Worm (Caenorhabditis elegans) whole organism, late embryonic: ENCODE data around the gene Y54F10BM.6.

ENCODE experiments used
- F13H6.1 ChIP-seq: sonication (generic microtip); optimal IDR thresholded peaks from 2 replicates; lab custom pipeline; 2016; ENCODE audit warnings: missing genetic modification characterization, missing compliant biosample characterization
- ama-1 ChIP-seq: fragments of 150-350 bp; optimal IDR thresholded peaks from 2 replicates; lab custom pipeline; 2014
- ceh-18 ChIP-seq: sonication (generic microtip); optimal IDR thresholded peaks from 2 replicates; lab custom pipeline; 2016; ENCODE audit warnings: missing genetic modification characterization, missing compliant biosample characterization
- ceh-2 ChIP-seq: sonication (generic microtip); optimal IDR thresholded peaks from 2 replicates; lab custom pipeline; 2016; ENCODE audit warnings: missing genotype, missing genetic modification characterization, missing compliant biosample characterization
- ceh-22 ChIP-seq: sonication (generic microtip); optimal IDR thresholded peaks from 2 replicates; lab custom pipeline; 2017; ENCODE audit warnings: missing biosample characterization, missing genetic modification characterization
- elt-2 ChIP-seq: sonication (generic microtip); optimal IDR thresholded peaks from 2 replicates; lab custom pipeline; 2016; ENCODE audit warnings: missing genetic modification reagents, missing genetic modification characterization, missing compliant biosample characterization
- fax-1 ChIP-seq: sonication (generic microtip); optimal IDR thresholded peaks from 2 replicates; lab custom pipeline; 2016; ENCODE audit warnings: missing genotype, missing genetic modification characterization, missing compliant biosample characterization
- hlh-30 ChIP-seq: sonication (generic microtip); optimal IDR thresholded peaks from 2 replicates; lab custom pipeline; 2017; ENCODE audit warnings: antibody characterized with exemption, missing genetic modification characterization, missing compliant biosample characterization; ENCODE audit not compliant: insufficient read depth
- nhr-11 ChIP-seq: fragments of 150-350 bp; optimal IDR thresholded peaks from 2 replicates; lab custom pipeline; 2014; ENCODE audit warnings: missing biosample characterization, missing genetic modification characterization
- pha-2 ChIP-seq: sonication (generic microtip); optimal IDR thresholded peaks from 2 replicates; lab custom pipeline; 2017; ENCODE audit warnings: mild to moderate bottlenecking, missing genetic modification characterization, missing compliant biosample characterization
- pha-4 ChIP-seq: fragments of 150-350 bp; optimal IDR thresholded peaks from 2 replicates; lab custom pipeline; 2018; ENCODE audit warnings: missing biosample characterization, missing genetic modification reagents, missing genetic modification characterization

- TF ChIP-seq ceh-22 (tag; lab: Kevin White, UChicago) (no peak), ama-1 (lab: Kevin White, UChicago) (no peak), nhr-11 (tag; lab: Kevin White, UChicago) (no peak), F13H6.1 (tag; lab: Kevin White, UChicago) (no peak), ceh-2 (no peak), ceh-18 (tag; lab: Kevin White, UChicago) (no peak), pha-4 (tag; lab: Kevin White, UChicago) (no peak), elt-2 (tag; lab: Kevin White, UChicago) (no peak), pha-2 (tag; lab: Kevin White, UChicago) (no peak), fax-1 (tag; lab: Kevin White, UChicago) (no peak), hlh-30 (tag; lab: Kevin White, UChicago) (no peak)
Observed at ce11 chrIII:2258863-2259262, 4.2 kb upstream of the Y54F10BM.6 start, which contains the start of gene fbxa-43.
